Worm (Caenorhabditis elegans): ENCODE results near the gene npp-26.
"Not testable (repeated sequence)": the region's sequence is repeated elsewhere in the genome, so short reads cannot be mapped to it uniquely, and the experiment has no call there.

DNA sequence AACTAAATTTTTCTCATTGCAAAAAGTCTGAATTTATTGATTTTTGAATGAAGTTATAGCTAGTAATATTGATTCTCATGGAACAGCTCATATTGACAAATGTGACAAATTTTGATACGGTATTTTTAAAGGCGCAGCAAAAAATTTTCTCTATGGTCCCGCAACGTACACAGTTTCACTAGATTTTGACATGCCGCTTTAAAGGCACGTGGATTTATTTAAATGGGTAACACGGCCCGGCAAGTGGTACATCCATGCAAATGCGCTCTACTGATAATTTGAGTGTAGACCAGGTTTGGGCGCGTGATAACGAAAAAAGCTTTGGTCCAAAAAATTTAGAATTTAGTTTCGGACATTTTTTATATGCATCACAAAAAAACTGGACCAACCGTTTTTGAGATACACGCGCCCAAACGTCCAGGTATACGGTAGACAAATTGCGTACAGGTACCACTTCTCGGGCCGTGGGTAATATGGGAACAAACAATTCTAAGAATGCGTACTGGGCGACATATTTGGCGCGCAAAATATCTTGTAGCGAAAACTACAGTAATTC, 1.5 kb upstream of the npp-26 start:
- TF ChIP-seq irx-1 (tag; optimal IDR thresholded peaks at IDR 0.05); unc-62 (GFP tag; optimal IDR thresholded peaks at IDR 0.05); nhr-76 (tag; optimal IDR thresholded peaks at IDR 0.05); zip-4 (GFP tag; optimal IDR thresholded peaks at IDR 0.05); lin-13 (GFP tag; optimal IDR thresholded peaks at IDR 0.05); ama-1 (optimal IDR thresholded peaks at IDR 0.05); ceh-82 (tag; optimal IDR thresholded peaks at IDR 0.05); jun-1 (tag; optimal IDR thresholded peaks at IDR 0.05); fos-1 (tag; optimal IDR thresholded peaks at IDR 0.05); zag-1 (tag; optimal IDR thresholded peaks at IDR 0.05); nhr-11 (tag; optimal IDR thresholded peaks at IDR 0.05): not testable (repeated sequence)
- TF ChIP-seq efl-1 (optimal IDR thresholded peaks at IDR 0.05), result peak; percentile 11 to 13
- peak in 1 of 2 experiments; percentile 49 for TF ChIP-seq efl-1 (GFP tag; optimal IDR thresholded peaks at IDR 0.05 in 1 of 2)
